Fruit fly (Drosophila melanogaster) whole organism, embryonic: Measurements from ENCODE around the gene CG13084.

Experiments used
- Aef1 ChIP-seq: fragments of 200-800 bp; sonication (Bioruptor generic); IDR thresholded peaks from 3 replicates; pipeline ENCODE4 v1.3.6; 2022; ENCODE audit warnings: missing biosample characterization, missing genetic modification characterization
- Antp ChIP-seq: fragments of 200-800 bp; sonication (Bioruptor generic); optimal IDR thresholded peaks from 3 replicates; lab custom pipeline; 2016; ENCODE audit warnings: missing biosample characterization, missing genetic modification characterization
- Atf3 ChIP-seq: fragments of 200-800 bp; sonication (Bioruptor generic); optimal IDR thresholded peaks from 3 replicates; lab custom pipeline; 2016; ENCODE audit warnings: missing biosample characterization, missing genetic modification characterization
- Bdp1 ChIP-seq: fragments of 200-800 bp; sonication (Bioruptor generic); optimal IDR thresholded peaks from 3 replicates; lab custom pipeline; 2016; ENCODE audit warnings: missing biosample characterization, missing genetic modification characterization
- CG10366 ChIP-seq: fragments of 200-800 bp; sonication (Bioruptor generic); IDR thresholded peaks from 2 replicates; pipeline ENCODE4 v1.3.6; 2022; ENCODE audit warnings: missing biosample characterization, missing genetic modification characterization
- CG10979 ChIP-seq: fragments of 200-800 bp; sonication (Bioruptor generic); optimal IDR thresholded peaks from 2 replicates; lab custom pipeline; 2018; ENCODE audit warnings: missing biosample characterization, mild to moderate bottlenecking, missing genetic modification characterization, moderate library complexity
- CG11085 ChIP-seq: fragments of 200-800 bp; sonication (Bioruptor generic); IDR thresholded peaks from 2 replicates; pipeline ENCODE4 v1.3.6; 2022; ENCODE audit warnings: missing biosample characterization, missing genetic modification characterization
- CG11456 ChIP-seq: fragments of 200-800 bp; sonication (Bioruptor generic); IDR thresholded peaks from 3 replicates; pipeline ENCODE4 v1.3.6; 2022; ENCODE audit warnings: missing biosample characterization, missing genetic modification characterization
- CG11696 ChIP-seq: fragments of 200-800 bp; sonication (Bioruptor generic); IDR thresholded peaks from 2 replicates; pipeline ENCODE4 v1.3.6; 2022; ENCODE audit warnings: missing biosample characterization, missing genetic modification characterization
- CG13296 ChIP-seq: fragments of 200-800 bp; sonication (Bioruptor generic); optimal IDR thresholded peaks from 3 replicates; lab custom pipeline; 2018; ENCODE audit warnings: missing biosample characterization, mild to moderate bottlenecking, missing genetic modification characterization
- CG15514 ChIP-seq: fragments of 200-800 bp; sonication (Bioruptor generic); optimal IDR thresholded peaks from 3 replicates; lab custom pipeline; 2017; ENCODE audit warnings: missing biosample characterization, missing genetic modification characterization, mild to moderate bottlenecking, moderate library complexity, missing genetic modification reagents
- CG17361 ChIP-seq: fragments of 200-800 bp; sonication (Bioruptor generic); IDR thresholded peaks from 3 replicates; pipeline ENCODE4 v1.3.6; 2022; ENCODE audit warnings: missing biosample characterization, missing genetic modification characterization
- CG18599 ChIP-seq: fragments of 200-800 bp; sonication (Bioruptor generic); optimal IDR thresholded peaks from 3 replicates; lab custom pipeline; 2017; ENCODE audit warnings: missing biosample characterization, missing genetic modification characterization, mild to moderate bottlenecking, moderate library complexity, missing genetic modification reagents
- CG33557 ChIP-seq: fragments of 200-800 bp; sonication (Bioruptor generic); optimal IDR thresholded peaks from 2 replicates; lab custom pipeline; 2019; ENCODE audit warnings: missing biosample characterization, mild to moderate bottlenecking, missing genetic modification characterization, moderate library complexity
- CG3726 ChIP-seq: fragments of 200-800 bp; sonication (Bioruptor generic); IDR thresholded peaks from 3 replicates; pipeline ENCODE4, ENCODE4 v1.3.6; 2022; ENCODE audit warnings: missing biosample characterization, missing genetic modification characterization
- CG4617 ChIP-seq: fragments of 200-800 bp; sonication (Bioruptor generic); optimal IDR thresholded peaks from 3 replicates; lab custom pipeline; 2016; ENCODE audit warnings: missing biosample characterization, missing genetic modification characterization, borderline replicate concordance
- CG4707 ChIP-seq: fragments of 200-800 bp; sonication (Bioruptor generic); optimal IDR thresholded peaks from 2 replicates; lab custom pipeline; 2018; ENCODE audit warnings: missing biosample characterization, mild to moderate bottlenecking, missing genetic modification characterization, moderate library complexity
- CG6175 ChIP-seq: fragments of 200-800 bp; sonication (Bioruptor generic); IDR thresholded peaks from 3 replicates; pipeline ENCODE4 v1.3.6; 2022; ENCODE audit warnings: missing biosample characterization, missing genetic modification characterization
- CG7357 ChIP-seq: fragments of 200-800 bp; sonication (Bioruptor generic); IDR thresholded peaks from 3 replicates; pipeline ENCODE4 v1.3.6; 2022; ENCODE audit warnings: missing biosample characterization, missing genetic modification characterization
- CG8281 ChIP-seq: fragments of 200-800 bp; sonication (Bioruptor generic); optimal IDR thresholded peaks from 2 replicates; lab custom pipeline; 2018; ENCODE audit warnings: missing biosample characterization, mild to moderate bottlenecking, missing genetic modification characterization, moderate library complexity
- CG9932 ChIP-seq: fragments of 200-800 bp; sonication (Bioruptor generic); IDR thresholded peaks from 2 replicates; pipeline ENCODE4 v1.3.6; 2022; ENCODE audit warnings: missing biosample characterization, missing genetic modification characterization
- D19B ChIP-seq: fragments of 200-800 bp; sonication (Bioruptor generic); optimal IDR thresholded peaks from 2 replicates; lab custom pipeline; 2017; ENCODE audit warnings: missing biosample characterization, mild to moderate bottlenecking, missing genetic modification characterization
- Doc3 ChIP-seq: fragments of 200-800 bp; sonication (Bioruptor generic); IDR thresholded peaks from 3 replicates; pipeline ENCODE4 v1.3.6; 2022; ENCODE audit warnings: missing biosample characterization, missing genetic modification characterization; ENCODE audit not compliant: partially characterized antibody
- Drgx ChIP-seq: fragments of 200-800 bp; sonication (Bioruptor generic); IDR thresholded peaks from 2 replicates; pipeline ENCODE4 v1.3.6; 2022; ENCODE audit warnings: missing biosample characterization, missing genetic modification characterization
- H2.0 ChIP-seq: fragments of 200-800 bp; sonication (Bioruptor generic); IDR thresholded peaks from 2 replicates; pipeline ENCODE4 v1.3.6; 2022; ENCODE audit warnings: missing biosample characterization, missing genetic modification characterization
- Hey ChIP-seq: fragments of 200-800 bp; sonication (Bioruptor generic); optimal IDR thresholded peaks from 3 replicates; lab custom pipeline; 2018; ENCODE audit warnings: missing biosample characterization, mild to moderate bottlenecking, missing genetic modification characterization
- Sin3A ChIP-seq: fragments of >200 bp; optimal IDR thresholded peaks from 2 replicates; lab custom pipeline; 2018
- Usf ChIP-seq: fragments of 200-800 bp; sonication (Bioruptor generic); optimal IDR thresholded peaks from 2 replicates; lab custom pipeline; 2017; ENCODE audit warnings: missing genotype, missing biosample characterization, missing genetic modification characterization
- ap ChIP-seq: fragments of 200-800 bp; sonication (Bioruptor generic); IDR thresholded peaks from 2 replicates; pipeline ENCODE4 v1.3.6; 2022; ENCODE audit warnings: missing biosample characterization, missing genetic modification characterization
- bsh ChIP-seq, 2 experiments: fragments of 200-800 bp; sonication (Bioruptor generic); optimal IDR thresholded peaks; 2 replicates each; lab custom pipeline; 2017 to 2018; ENCODE audit warnings: mild to moderate bottlenecking in 2 of 2, missing biosample characterization in 2 of 2, missing genetic modification characterization in 2 of 2, moderate library complexity in 1 of 2
- chinmo ChIP-seq: fragments of 200-800 bp; sonication (Bioruptor generic); IDR thresholded peaks from 4 replicates; pipeline ENCODE4 v1.3.6; 2022; ENCODE audit warnings: missing biosample characterization, missing genetic modification characterization; ENCODE audit not compliant: partially characterized antibody
- chm ChIP-seq: fragments of 200-800 bp; sonication (Bioruptor generic); IDR thresholded peaks from 2 replicates; pipeline ENCODE4 v1.3.6; 2022; ENCODE audit warnings: missing biosample characterization, missing genetic modification characterization
- croc ChIP-seq: fragments of 200-800 bp; sonication (Bioruptor generic); conservative IDR thresholded peaks from 3 replicates; pipeline ENCODE4 v1.3.6; 2022; ENCODE audit warnings: missing biosample characterization, missing genetic modification characterization
- cwo ChIP-seq: fragments of 200-800 bp; sonication (Bioruptor generic); optimal IDR thresholded peaks from 3 replicates; lab custom pipeline; 2017; ENCODE audit warnings: missing biosample characterization, missing genetic modification characterization, mild to moderate bottlenecking, moderate library complexity, missing genetic modification reagents
- dan ChIP-seq: fragments of 200-800 bp; sonication (Bioruptor generic); IDR thresholded peaks from 2 replicates; pipeline ENCODE4 v1.3.6; 2022; ENCODE audit warnings: missing biosample characterization, missing genetic modification characterization
- danr ChIP-seq: fragments of 200-800 bp; sonication (Bioruptor generic); IDR thresholded peaks from 2 replicates; pipeline ENCODE4 v1.3.6; 2022; ENCODE audit warnings: missing biosample characterization, missing genetic modification characterization
- dpn ChIP-seq, 2 experiments: fragments of 200-800 bp; sonication (Bioruptor generic); optimal IDR thresholded peaks; 3 replicates each; lab custom pipeline; 2016; ENCODE audit warnings: missing biosample characterization in 2 of 2, missing genetic modification characterization in 2 of 2
- ind ChIP-seq: fragments of 200-800 bp; sonication (Bioruptor generic); optimal IDR thresholded peaks from 3 replicates; lab custom pipeline; 2016; ENCODE audit warnings: missing biosample characterization, missing genetic modification characterization
- jumu ChIP-seq: fragments of 200-800 bp; sonication (Bioruptor generic); optimal IDR thresholded peaks from 3 replicates; lab custom pipeline; 2016; ENCODE audit warnings: missing biosample characterization, missing genetic modification characterization
- maf-S ChIP-seq: fragments of 200-800 bp; sonication (Bioruptor generic); optimal IDR thresholded peaks from 2 replicates; lab custom pipeline; 2016; ENCODE audit warnings: missing biosample characterization, missing genetic modification characterization
- onecut ChIP-seq: fragments of 200-800 bp; sonication (Bioruptor generic); IDR thresholded peaks from 2 replicates; pipeline ENCODE4 v1.3.6; 2022; ENCODE audit warnings: missing biosample characterization, missing genetic modification characterization
- pb ChIP-seq: fragments of 200-800 bp; sonication (Bioruptor generic); optimal IDR thresholded peaks from 3 replicates; lab custom pipeline; 2016; ENCODE audit warnings: missing biosample characterization, missing genetic modification characterization
- pfk ChIP-seq: fragments of 200-800 bp; sonication (Bioruptor generic); optimal IDR thresholded peaks from 2 replicates; lab custom pipeline; 2018; ENCODE audit warnings: missing biosample characterization, mild to moderate bottlenecking, missing genetic modification characterization, moderate library complexity
- repo ChIP-seq: fragments of 200-800 bp; sonication (Bioruptor generic); optimal IDR thresholded peaks from 2 replicates; lab custom pipeline; 2016; ENCODE audit warnings: missing biosample characterization, missing genetic modification characterization
- rib ChIP-seq: fragments of 200-800 bp; sonication (Bioruptor generic); IDR thresholded peaks from 2 replicates; pipeline ENCODE4 v1.3.6; 2022; ENCODE audit warnings: missing biosample characterization, missing genetic modification characterization
- tin ChIP-seq: fragments of 200-800 bp; sonication (Bioruptor generic); optimal IDR thresholded peaks from 3 replicates; lab custom pipeline; 2016; ENCODE audit warnings: missing biosample characterization, missing genetic modification characterization
- tna ChIP-seq: fragments of 200-800 bp; sonication (Bioruptor generic); IDR thresholded peaks from 2 replicates; pipeline ENCODE4 v1.3.6; 2022; ENCODE audit warnings: missing biosample characterization, missing genetic modification characterization; ENCODE audit not compliant: partially characterized antibody
- tup ChIP-seq: fragments of 200-800 bp; sonication (Bioruptor generic); optimal IDR thresholded peaks from 2 replicates; lab custom pipeline; 2016; ENCODE audit warnings: missing biosample characterization, mild to moderate bottlenecking, missing genetic modification characterization, moderate library complexity
- tx ChIP-seq: fragments of 200-800 bp; sonication (Bioruptor generic); optimal IDR thresholded peaks from 2 replicates; lab custom pipeline; 2016; ENCODE audit warnings: missing biosample characterization, missing genetic modification characterization
- zfh1 ChIP-seq: fragments of 200-800 bp; sonication (Bioruptor generic); IDR thresholded peaks from 3 replicates; pipeline ENCODE4 v1.3.6; 2022; ENCODE audit warnings: missing biosample characterization, missing genetic modification characterization

The CG13084 gene

dm6 chr2L:19517154-19517814 lies 32.6 kb downstream of the CG13084 start, which contains the start of gene Hasp (continued):
- peak in 1 of 2 experiments; percentile 62 for TF ChIP-seq dpn (GFP tag; optimal IDR thresholded peaks at IDR 0.05; lab: Kevin White, UChicago)
- TF ChIP-seq ind (GFP tag; lab: Kevin White, UChicago), result peak; percentile 62
- TF ChIP-seq jumu (GFP tag; lab: Kevin White, UChicago), result no peak
- TF ChIP-seq Sin3A (lab: Kevin White, UChicago), result no peak
- TF ChIP-seq Antp (GFP tag; lab: Kevin White, UChicago), result no peak
- TF ChIP-seq bsh (GFP tag; optimal IDR thresholded peaks at IDR 0.05; lab: Kevin White, UChicago), result peak in 1 of 2 experiments; percentile 75
- no peak for TF ChIP-seq CG33557 (GFP tag; lab: Kevin White, UChicago)
- no peak for TF ChIP-seq CG7357
- TF ChIP-seq pfk (GFP tag; lab: Kevin White, UChicago), result no peak
- no peak for TF ChIP-seq rib
- TF ChIP-seq onecut (GFP tag; lab: Robert Waterston, UW), result peak; percentile 33
- no peak for TF ChIP-seq dan (GFP tag; lab: Robert Waterston, UW)
- no peak for TF ChIP-seq danr (GFP tag; lab: Robert Waterston, UW)
- peak; percentile 72; the same call in 1 of the 4 replicates for TF ChIP-seq chinmo (GFP tag; lab: Robert Waterston, UW)
- TF ChIP-seq tin (GFP tag; lab: Kevin White, UChicago), result peak; percentile 65
- TF ChIP-seq pb (GFP tag; lab: Kevin White, UChicago), result no peak
- TF ChIP-seq CG4707 (GFP tag; lab: Kevin White, UChicago), result peak; percentile 79
- TF ChIP-seq CG9932 (GFP tag; lab: Robert Waterston, UW), result peak; percentile 54
- TF ChIP-seq tup (GFP tag; lab: Kevin White, UChicago), result no peak
- no peak for TF ChIP-seq repo
- TF ChIP-seq zfh1 (GFP tag; lab: Robert Waterston, UW), result peak; percentile 79
- peak; percentile 17; the same call in 1 of the 2 replicates for TF ChIP-seq CG10366 (GFP tag; lab: Robert Waterston, UW)
- no peak for TF ChIP-seq Atf3 (GFP tag; lab: Kevin White, UChicago)
- no peak for TF ChIP-seq CG8281 (tag; lab: Kevin White, UChicago)
- no peak for TF ChIP-seq maf-S
- peak; percentile 50; the same call in 2 of the 3 replicates for TF ChIP-seq Doc3 (GFP tag; lab: Robert Waterston, UW)
- peak; percentile 74 for TF ChIP-seq CG10979 (tag; lab: Kevin White, UChicago)
- TF ChIP-seq chm, result no peak; the same call in 1 of the 2 replicates
- TF ChIP-seq tx (GFP tag; lab: Kevin White, UChicago), result no peak
- TF ChIP-seq CG11456 (GFP tag; lab: Robert Waterston, UW), result peak; percentile 60; the same call in 2 of the 3 replicates
- TF ChIP-seq CG3726, result no peak
- peak; percentile 50 for TF ChIP-seq ap (GFP tag; lab: Robert Waterston, UW)
- TF ChIP-seq CG11085, result no peak
- TF ChIP-seq Usf, result no peak
- no peak for TF ChIP-seq Bdp1 (GFP tag; lab: Kevin White, UChicago)
- TF ChIP-seq H2.0 (GFP tag; lab: Robert Waterston, UW), result 0 out of 2 replicates have a peak, but pooled peaks have one; percentile 19
- peak; percentile 29 for TF ChIP-seq cwo (GFP tag; lab: Kevin White, UChicago)
- TF ChIP-seq Drgx (GFP tag; lab: Robert Waterston, UW), result no peak
- peak; percentile 71; the same call in 2 of the 3 replicates for TF ChIP-seq CG17361 (GFP tag; lab: Robert Waterston, UW)
- TF ChIP-seq CG15514, result peak; percentile 19
- peak; percentile 2 for TF ChIP-seq CG4617 (GFP tag; lab: Kevin White, UChicago)
- no peak for TF ChIP-seq Hey (tag; lab: Kevin White, UChicago)
- no peak for TF ChIP-seq D19B
- no peak for TF ChIP-seq CG6175 (GFP tag; lab: Robert Waterston, UW)
- peak; percentile 96 for TF ChIP-seq tna (GFP tag; lab: Robert Waterston, UW)
- TF ChIP-seq CG11696 (GFP tag; lab: Robert Waterston, UW), result no peak
- 0 out of 3 replicates have a peak, but pooled peaks have one; percentile 10 for TF ChIP-seq Aef1 (GFP tag; lab: Robert Waterston, UW)
- TF ChIP-seq CG13296, result peak; percentile 37
- TF ChIP-seq croc, result no peak
- TF ChIP-seq CG18599 (GFP tag; lab: Kevin White, UChicago), result peak; percentile 53
